Worm (Caenorhabditis elegans) whole organism, L2 larva: ENCODE results near the gene rpt-1.
A peak's percentile ranks its signal among the peaks of the same experiment; 100 is the strongest.

ENCODE experiments used
- C34F6.9 ChIP-seq: fragments of 150-350 bp; optimal IDR thresholded peaks from 2 replicates; lab custom pipeline; 2014; ENCODE audit warnings: missing biosample characterization, missing genetic modification characterization
- Y55F3AM.14 ChIP-seq: fragments of 200-800 bp; sonication (Bioruptor generic); optimal IDR thresholded peaks from 2 replicates; lab custom pipeline; 2018; ENCODE audit warnings: mild to moderate bottlenecking, missing genetic modification characterization, missing compliant biosample characterization
- ZK546.5 ChIP-seq: sonication (generic microtip); optimal IDR thresholded peaks from 2 replicates; lab custom pipeline; 2017; ENCODE audit warnings: missing biosample characterization, missing genetic modification characterization
- alr-1 ChIP-seq: fragments of 150-350 bp; optimal IDR thresholded peaks from 2 replicates; lab custom pipeline; 2014; ENCODE audit warnings: missing biosample characterization, missing genetic modification characterization
- crh-2 ChIP-seq: sonication (generic microtip); optimal IDR thresholded peaks from 2 replicates; lab custom pipeline; 2017; ENCODE audit warnings: missing biosample characterization, missing genetic modification characterization
- elt-1 ChIP-seq: fragments of 150-350 bp; optimal IDR thresholded peaks from 2 replicates; lab custom pipeline; 2014; ENCODE audit warnings: missing biosample characterization, missing genetic modification characterization
- fos-1 ChIP-seq: fragments of 150-350 bp; optimal IDR thresholded peaks from 2 replicates; lab custom pipeline; 2014; ENCODE audit warnings: missing biosample characterization, missing genetic modification characterization
- gmeb-1 ChIP-seq: fragments of 150-350 bp; optimal IDR thresholded peaks from 2 replicates; lab custom pipeline; 2014; ENCODE audit warnings: missing biosample characterization, missing genetic modification characterization
- lin-13 ChIP-seq: fragments of 150-350 bp; optimal IDR thresholded peaks from 2 replicates; lab custom pipeline; 2014; ENCODE audit warnings: missing biosample characterization, missing genetic modification reagents, missing genetic modification characterization
- lin-39 ChIP-seq: fragments of 150-350 bp; optimal IDR thresholded peaks from 2 replicates; lab custom pipeline; 2014; ENCODE audit warnings: missing biosample characterization, missing genetic modification reagents, missing genetic modification characterization
- lsy-2 ChIP-seq, 2 experiments: fragments of 150-350 bp in 1 of 2; sonication (generic microtip) in 1 of 2; optimal IDR thresholded peaks; 2 replicates each; lab custom pipeline; 2014 to 2017; ENCODE audit warnings: missing biosample characterization in 2 of 2, missing genetic modification characterization in 2 of 2
- mdl-1 ChIP-seq, 2 experiments: fragments of 150-350 bp in 1 of 2; sonication (generic microtip) in 1 of 2; optimal IDR thresholded peaks; 2 replicates each; lab custom pipeline; 2017; ENCODE audit warnings: missing biosample characterization in 2 of 2, missing genetic modification characterization in 2 of 2
- nhr-10 ChIP-seq: sonication (generic microtip); optimal IDR thresholded peaks from 2 replicates; lab custom pipeline; 2017; ENCODE audit warnings: missing biosample characterization, missing genetic modification characterization
- nhr-129 ChIP-seq: fragments of 150-350 bp; optimal IDR thresholded peaks from 2 replicates; lab custom pipeline; 2014; ENCODE audit warnings: missing biosample characterization, missing genetic modification characterization
- nhr-77 ChIP-seq: fragments of 150-350 bp; optimal IDR thresholded peaks from 2 replicates; lab custom pipeline; 2014; ENCODE audit warnings: missing biosample characterization, missing genetic modification characterization
- peb-1 ChIP-seq: fragments of 150-350 bp; optimal IDR thresholded peaks from 2 replicates; lab custom pipeline; 2014; ENCODE audit warnings: missing biosample characterization, missing genetic modification characterization
- sma-3 ChIP-seq: sonication (generic microtip); optimal IDR thresholded peaks from 2 replicates; lab custom pipeline; 2016; ENCODE audit warnings: missing genetic modification reagents, missing genetic modification characterization, missing compliant biosample characterization
- sma-9 ChIP-seq, 2 experiments: fragments of 150-350 bp in 1 of 2; sonication (generic microtip) in 1 of 2; optimal IDR thresholded peaks; 2 replicates each; lab custom pipeline; 2014 to 2016; ENCODE audit warnings: missing genetic modification characterization in 2 of 2, mild to moderate bottlenecking in 1 of 2, missing biosample characterization in 1 of 2, missing compliant biosample characterization in 1 of 2, missing genetic modification reagents in 1 of 2, moderate library complexity in 1 of 2
- snpc-4 ChIP-seq: fragments of 150-350 bp; optimal IDR thresholded peaks from 2 replicates; lab custom pipeline; 2014; ENCODE audit warnings: missing biosample characterization, missing genetic modification characterization
- unc-39 ChIP-seq: fragments of 150-350 bp; optimal IDR thresholded peaks from 2 replicates; lab custom pipeline; 2014; ENCODE audit warnings: missing biosample characterization, missing genetic modification characterization
- unc-55 ChIP-seq: fragments of 150-350 bp; sonication (generic microtip); optimal IDR thresholded peaks from 3 replicates; lab custom pipeline; 2014; ENCODE audit warnings: missing biosample characterization, missing genetic modification reagents, missing genetic modification characterization
- zag-1 ChIP-seq: fragments of 150-350 bp; optimal IDR thresholded peaks from 2 replicates; lab custom pipeline; 2014; ENCODE audit warnings: missing biosample characterization, missing genetic modification characterization
- ztf-1 ChIP-seq: fragments of 200-800 bp; sonication (Bioruptor generic); conservative IDR thresholded peaks from 2 replicates; pipeline ENCODE4 v1.3.6; 2022; ENCODE audit warnings: missing genetic modification characterization, missing compliant biosample characterization

rpt-1 gene

DNA sequence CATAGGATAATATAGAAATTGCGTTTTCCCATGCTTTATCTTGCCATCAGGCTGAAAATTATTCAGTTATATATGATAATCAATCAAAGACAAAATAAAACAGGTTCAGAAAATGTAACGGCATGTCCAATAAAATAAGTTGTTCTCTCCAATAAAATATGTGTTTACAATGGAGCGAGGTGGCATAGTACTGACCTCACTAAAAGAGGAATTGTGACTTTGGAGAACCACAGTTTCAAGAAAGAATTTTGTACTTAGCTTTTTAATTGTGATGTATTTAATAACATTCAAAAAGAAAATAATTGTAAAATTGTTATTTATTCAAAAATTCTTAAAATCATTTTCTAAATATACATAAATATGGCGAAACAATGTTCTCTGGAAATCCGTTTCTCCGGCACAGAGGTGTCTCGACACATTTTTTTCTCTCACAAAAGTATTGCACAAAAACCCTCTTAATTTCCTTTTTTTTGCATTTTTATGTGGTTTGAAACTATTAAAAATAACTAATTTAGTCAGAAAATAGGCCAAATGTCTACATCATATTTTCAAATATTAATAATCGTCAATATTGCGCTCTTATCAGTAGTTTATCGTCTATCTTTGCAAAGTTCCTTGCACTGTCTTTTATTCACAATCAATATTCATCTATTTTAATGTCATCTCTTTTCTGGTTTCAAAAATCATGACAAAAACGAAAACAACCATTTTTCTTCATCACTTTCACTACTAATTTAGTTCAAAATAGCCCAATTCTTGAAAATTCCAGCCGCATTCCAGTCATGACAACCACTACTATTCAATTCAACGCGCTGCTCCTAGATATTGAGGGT, 48.8 kb downstream of the rpt-1 start, which contains the start of the genes aman-2 and F58H1.3:
TSS of gene aman-2 (minus strand) at position 51 of the 833 bp plus-strand sequence.
TSS of gene F58H1.3 (plus strand) at position 783 of the 833 bp plus-strand sequence.
- peak; percentile 36 for TF ChIP-seq lin-13
- peak; percentile 66 for TF ChIP-seq unc-55 (GFP tag; lab: Kevin White, UChicago)
- TF ChIP-seq alr-1 = no peak
- no peak for TF ChIP-seq sma-9 (GFP tag; optimal IDR thresholded peaks at IDR 0.05; lab: Kevin White, UChicago)
- TF ChIP-seq sma-9 (tag; optimal IDR thresholded peaks at IDR 0.05; lab: Kevin White, UChicago) = no peak
- TF ChIP-seq gmeb-1 (tag; lab: Kevin White, UChicago) = no peak
- TF ChIP-seq peb-1 (tag; lab: Kevin White, UChicago) = no peak
- TF ChIP-seq lsy-2 (tag; optimal IDR thresholded peaks at IDR 0.05; lab: Kevin White, UChicago) = peak in 1 of 2 experiments; percentile 70
- no peak for TF ChIP-seq mdl-1 (tag; optimal IDR thresholded peaks at IDR 0.05; lab: Kevin White, UChicago)
- TF ChIP-seq elt-1 (tag; lab: Kevin White, UChicago) = no peak
- TF ChIP-seq unc-39 = no peak
- TF ChIP-seq crh-2 (tag; lab: Kevin White, UChicago) = peak; percentile 26
- no peak for TF ChIP-seq lin-39
- TF ChIP-seq sma-3 (GFP tag; lab: Kevin White, UChicago) = peak; percentile 60
- no peak for TF ChIP-seq ztf-1 (GFP tag; lab: Robert Waterston, UW)
- no peak for TF ChIP-seq zag-1 (tag; lab: Kevin White, UChicago)
- no peak for TF ChIP-seq nhr-77
- peak; percentile 11 for TF ChIP-seq snpc-4
- no peak for TF ChIP-seq ZK546.5
- peak; percentile 37 for TF ChIP-seq nhr-129 (tag; lab: Kevin White, UChicago)
- TF ChIP-seq nhr-10 (tag; lab: Kevin White, UChicago) = no peak
- TF ChIP-seq fos-1 = peak; percentile 6
- no peak for TF ChIP-seq Y55F3AM.14 (GFP tag; lab: Kevin White, UChicago)
- peak; percentile 82 for TF ChIP-seq C34F6.9 (tag; lab: Kevin White, UChicago)
